Worm (Caenorhabditis elegans): ENCODE data around the gene twk-49.

DNA sequence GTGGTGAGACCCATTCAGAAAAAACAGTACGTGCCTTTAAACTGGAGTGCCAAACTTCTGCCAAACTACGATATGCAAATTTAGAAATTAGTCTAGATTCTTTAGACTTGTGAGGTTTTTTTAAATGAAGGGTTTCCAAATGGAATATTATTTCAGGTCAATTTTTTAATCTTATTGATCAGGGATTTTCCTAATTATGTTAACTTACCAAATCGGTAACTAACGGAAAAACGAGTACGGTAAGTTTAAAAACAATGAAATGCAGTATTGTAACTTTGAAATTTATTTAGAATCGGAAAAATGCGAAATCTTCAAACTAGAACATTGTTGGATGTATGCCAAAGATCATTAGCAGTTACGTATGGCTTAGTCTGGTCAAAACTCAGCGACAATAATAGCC lies 17.3 kb upstream of the twk-49 start, which contains the start of gene C56E6.7:
- TF ChIP-seq M03D4.4 (tag; optimal IDR thresholded peaks at IDR 0.05) (no peak), sem-2 (GFP tag; optimal IDR thresholded peaks at IDR 0.05) (no peak), nhr-28 (tag; optimal IDR thresholded peaks at IDR 0.05) (no peak), lin-32 (GFP tag; optimal IDR thresholded peaks at IDR 0.05) (no peak), unc-62 (GFP tag; optimal IDR thresholded peaks at IDR 0.05) (no peak), snpc-4 (tag; optimal IDR thresholded peaks at IDR 0.05) (no peak), hlh-1 (tag; optimal IDR thresholded peaks at IDR 0.05) (no peak), ceh-83 (GFP tag; optimal IDR thresholded peaks at IDR 0.05) (no peak), nhr-237 (tag; optimal IDR thresholded peaks at IDR 0.05) (no peak), tbx-8 (GFP tag; optimal IDR thresholded peaks at IDR 0.05) (no peak)

All from whole organism, mixed stage, embryonic.